Fruit fly (Drosophila melanogaster) whole organism, embryonic: Measurements from ENCODE around the gene CG42258.

ENCODE experiments used
- CG10209 ChIP-seq: fragments of 200-800 bp; sonication (Bioruptor generic); optimal IDR thresholded peaks from 3 replicates; lab custom pipeline; 2017; ENCODE audit warnings: missing biosample characterization, mild to moderate bottlenecking, missing genetic modification characterization, missing genetic modification reagents
- CG11093 ChIP-seq: fragments of 200-800 bp; sonication (Bioruptor generic); IDR thresholded peaks from 3 replicates; pipeline ENCODE4 v1.3.6; 2022; ENCODE audit warnings: missing biosample characterization, missing genetic modification characterization
- CG11247 ChIP-seq: fragments of 200-800 bp; sonication (Bioruptor generic); IDR thresholded peaks from 2 replicates; pipeline ENCODE4 v1.3.6; 2022; ENCODE audit warnings: missing biosample characterization, missing genetic modification characterization
- CG12071 ChIP-seq: fragments of 200-800 bp; sonication (Bioruptor generic); optimal IDR thresholded peaks from 3 replicates; lab custom pipeline; 2018; ENCODE audit warnings: missing biosample characterization, mild to moderate bottlenecking, missing genetic modification characterization
- CG12104 ChIP-seq: fragments of 200-800 bp; sonication (Bioruptor generic); optimal IDR thresholded peaks from 3 replicates; lab custom pipeline; 2016; ENCODE audit warnings: missing biosample characterization, missing genetic modification characterization
- CG13894 ChIP-seq: fragments of 200-800 bp; sonication (Bioruptor generic); optimal IDR thresholded peaks from 3 replicates; lab custom pipeline; 2018; ENCODE audit warnings: missing biosample characterization, mild to moderate bottlenecking, missing genetic modification characterization, moderate library complexity
- CG14860 ChIP-seq: fragments of 200-800 bp; sonication (Bioruptor generic); IDR thresholded peaks from 3 replicates; pipeline ENCODE4 v1.3.6; 2022; ENCODE audit warnings: missing biosample characterization, missing genetic modification characterization; ENCODE audit not compliant: partially characterized antibody
- CG1529 ChIP-seq: fragments of 200-800 bp; sonication (Bioruptor generic); optimal IDR thresholded peaks from 3 replicates; lab custom pipeline; 2018; ENCODE audit warnings: missing biosample characterization, missing genetic modification characterization
- CG1603 ChIP-seq: fragments of 200-800 bp; sonication (Bioruptor generic); optimal IDR thresholded peaks from 2 replicates; lab custom pipeline; 2019; ENCODE audit warnings: missing biosample characterization, mild to moderate bottlenecking, missing genetic modification characterization, moderate library complexity
- CG16815 ChIP-seq: fragments of 200-800 bp; sonication (Bioruptor generic); optimal IDR thresholded peaks from 3 replicates; lab custom pipeline; 2017; ENCODE audit warnings: missing biosample characterization, mild to moderate bottlenecking, missing genetic modification characterization
- CG2129 ChIP-seq: fragments of 200-800 bp; sonication (Bioruptor generic); IDR thresholded peaks from 2 replicates; pipeline ENCODE4 v1.3.6; 2022; ENCODE audit warnings: missing biosample characterization, missing genetic modification characterization; ENCODE audit not compliant: partially characterized antibody
- CG2712 ChIP-seq: fragments of 200-800 bp; optimal IDR thresholded peaks from 3 replicates; lab custom pipeline; 2019; ENCODE audit warnings: missing biosample characterization, mild to moderate bottlenecking, missing genetic modification characterization, moderate library complexity
- CG30020 ChIP-seq: fragments of 200-800 bp; optimal IDR thresholded peaks from 2 replicates; lab custom pipeline; 2019; ENCODE audit warnings: missing biosample characterization, mild to moderate bottlenecking, missing genetic modification characterization, moderate library complexity
- CG34376 ChIP-seq: fragments of 200-800 bp; sonication (Bioruptor generic); optimal IDR thresholded peaks from 2 replicates; lab custom pipeline; 2018; ENCODE audit warnings: missing biosample characterization, mild to moderate bottlenecking, missing genetic modification characterization
- CG4328 ChIP-seq: fragments of 200-800 bp; sonication (Bioruptor generic); optimal IDR thresholded peaks from 3 replicates; lab custom pipeline; 2017; ENCODE audit warnings: missing biosample characterization, missing genetic modification reagents, missing genetic modification characterization
- CG4360 ChIP-seq: fragments of 200-800 bp; sonication (Bioruptor generic); IDR thresholded peaks from 2 replicates; pipeline ENCODE4 v1.3.6; 2022; ENCODE audit warnings: missing biosample characterization, missing genetic modification characterization
- CG7271 ChIP-seq: fragments of 200-800 bp; sonication (Bioruptor generic); optimal IDR thresholded peaks from 2 replicates; lab custom pipeline; 2018; ENCODE audit warnings: missing biosample characterization, mild to moderate bottlenecking, missing genetic modification characterization, moderate library complexity
- CG7372 ChIP-seq: fragments of 200-800 bp; sonication (Bioruptor generic); IDR thresholded peaks from 2 replicates; pipeline ENCODE4 v1.3.6; 2022; ENCODE audit warnings: missing biosample characterization, missing genetic modification characterization
- CG8290 ChIP-seq, 3 experiments: fragments of 200-800 bp; sonication (Bioruptor generic); optimal IDR thresholded peaks; 2 replicates each; lab custom pipeline; 2016 to 2019; ENCODE audit warnings: missing biosample characterization in 3 of 3, missing genetic modification characterization in 3 of 3, mild to moderate bottlenecking in 2 of 3, moderate library complexity in 1 of 3
- Elba2 ChIP-seq: fragments of 200-800 bp; sonication (Bioruptor generic); optimal IDR thresholded peaks from 3 replicates; lab custom pipeline; 2016; ENCODE audit warnings: missing biosample characterization, missing genetic modification characterization
- HmgZ ChIP-seq: fragments of 200-800 bp; sonication (Bioruptor generic); optimal IDR thresholded peaks from 2 replicates; lab custom pipeline; 2018; ENCODE audit warnings: missing biosample characterization, mild to moderate bottlenecking, missing genetic modification characterization
- Lpt ChIP-seq: fragments of >200 bp; optimal IDR thresholded peaks from 2 replicates; lab custom pipeline; 2018; ENCODE audit warnings: missing biosample characterization, missing genetic modification characterization
- NC2α ChIP-seq: fragments of 200-800 bp; sonication (Bioruptor generic); optimal IDR thresholded peaks from 2 replicates; lab custom pipeline; 2016; ENCODE audit warnings: missing biosample characterization, missing genetic modification characterization
- PHDP ChIP-seq: fragments of 200-800 bp; sonication (Bioruptor generic); optimal IDR thresholded peaks from 3 replicates; lab custom pipeline; 2018; ENCODE audit warnings: missing biosample characterization, mild to moderate bottlenecking, missing genetic modification characterization, moderate library complexity
- Sry-δ ChIP-seq: fragments of 200-800 bp; sonication (Bioruptor generic); optimal IDR thresholded peaks from 2 replicates; lab custom pipeline; 2016; ENCODE audit warnings: missing biosample characterization, missing genetic modification characterization
- Trl ChIP-seq, 3 experiments: fragments of >200 bp in 2 of 3; fragments of 200-800 bp in 1 of 3; sonication (Bioruptor generic) in 1 of 3; optimal IDR thresholded peaks; 2 replicates in 1 of 3; 3 replicates in 2 of 3; lab custom pipeline; 2016 to 2017; ENCODE audit warnings: missing biosample characterization in 1 of 3, missing genetic modification characterization in 1 of 3
- Xrp1 ChIP-seq: fragments of 200-800 bp; sonication (Bioruptor generic); IDR thresholded peaks from 2 replicates; pipeline ENCODE4 v1.3.6; 2022; ENCODE audit warnings: missing biosample characterization, missing genetic modification characterization
- cwo ChIP-seq: fragments of 200-800 bp; sonication (Bioruptor generic); optimal IDR thresholded peaks from 3 replicates; lab custom pipeline; 2017; ENCODE audit warnings: missing biosample characterization, missing genetic modification characterization, mild to moderate bottlenecking, moderate library complexity, missing genetic modification reagents
- fru ChIP-seq: fragments of >200 bp; optimal IDR thresholded peaks from 2 replicates; lab custom pipeline; 2017
- ham ChIP-seq: fragments of 200-800 bp; sonication (Bioruptor generic); IDR thresholded peaks from 2 replicates; pipeline ENCODE4 v1.3.6; 2022; ENCODE audit warnings: missing biosample characterization, missing genetic modification characterization
- insv ChIP-seq, 2 experiments: fragments of 200-800 bp; sonication (Bioruptor generic); optimal IDR thresholded peaks; 3 replicates each; lab custom pipeline; 2016 to 2018; ENCODE audit warnings: missing biosample characterization in 2 of 2, missing genetic modification characterization in 2 of 2
- kah ChIP-seq: fragments of 200-800 bp; sonication (Bioruptor generic); optimal IDR thresholded peaks from 2 replicates; lab custom pipeline; 2018; ENCODE audit warnings: missing biosample characterization, mild to moderate bottlenecking, missing genetic modification characterization
- lab ChIP-seq: fragments of 200-800 bp; sonication (Bioruptor generic); optimal IDR thresholded peaks from 3 replicates; lab custom pipeline; 2017; ENCODE audit warnings: missing biosample characterization, missing genetic modification characterization, mild to moderate bottlenecking, moderate library complexity, missing genetic modification reagents
- nerfin-2 ChIP-seq: fragments of 200-800 bp; sonication (Bioruptor generic); IDR thresholded peaks from 2 replicates; pipeline ENCODE4 v1.3.6; 2022; ENCODE audit warnings: missing biosample characterization, missing genetic modification characterization; ENCODE audit not compliant: partially characterized antibody
- odd ChIP-seq: fragments of 200-800 bp; sonication (Bioruptor generic); optimal IDR thresholded peaks from 2 replicates; lab custom pipeline; 2017; ENCODE audit warnings: missing biosample characterization, mild to moderate bottlenecking, missing genetic modification characterization
- otp ChIP-seq: fragments of 200-800 bp; sonication (Bioruptor generic); IDR thresholded peaks from 3 replicates; pipeline ENCODE4, ENCODE4 v1.3.6; 2022; ENCODE audit warnings: missing biosample characterization, missing genetic modification characterization
- pum ChIP-seq: fragments of 200-800 bp; sonication (Bioruptor generic); optimal IDR thresholded peaks from 2 replicates; lab custom pipeline; 2016; ENCODE audit warnings: missing biosample characterization, missing genetic modification characterization
- row ChIP-seq: fragments of 200-800 bp; sonication (Bioruptor generic); IDR thresholded peaks from 3 replicates; pipeline ENCODE4 v1.3.6; 2022; ENCODE audit warnings: missing biosample characterization, missing genetic modification characterization
- seq ChIP-seq: fragments of 200-800 bp; sonication (Bioruptor generic); IDR thresholded peaks from 2 replicates; pipeline ENCODE4 v1.3.6; 2022; ENCODE audit warnings: missing biosample characterization, missing genetic modification characterization
- sima ChIP-seq: fragments of 200-800 bp; sonication (Bioruptor generic); optimal IDR thresholded peaks from 2 replicates; lab custom pipeline; 2016; ENCODE audit warnings: missing biosample characterization, missing genetic modification characterization
- stc ChIP-seq: fragments of 200-800 bp; sonication (Bioruptor generic); IDR thresholded peaks from 2 replicates; pipeline ENCODE4 v1.3.6; 2022; ENCODE audit warnings: missing biosample characterization, missing genetic modification characterization
- tgo ChIP-seq: fragments of 200-800 bp; sonication (Bioruptor generic); IDR thresholded peaks from 3 replicates; pipeline ENCODE4 v1.3.6; 2022; ENCODE audit warnings: missing biosample characterization, missing genetic modification characterization
- unc-4 ChIP-seq: fragments of 200-800 bp; sonication (Bioruptor generic); IDR thresholded peaks from 2 replicates; pipeline ENCODE4 v1.3.6; 2022; ENCODE audit warnings: missing biosample characterization, missing genetic modification characterization; ENCODE audit not compliant: partially characterized antibody
- wor ChIP-seq: fragments of 200-800 bp; sonication (Bioruptor generic); IDR thresholded peaks from 2 replicates; pipeline ENCODE4 v1.3.6; 2022; ENCODE audit warnings: missing biosample characterization, missing genetic modification characterization
- z ChIP-seq: fragments of 200-800 bp; sonication (Bioruptor generic); IDR thresholded peaks from 3 replicates; pipeline ENCODE4 v1.3.6; 2022; ENCODE audit warnings: missing biosample characterization, missing genetic modification characterization
- zen ChIP-seq: fragments of 200-800 bp; sonication (Bioruptor generic); optimal IDR thresholded peaks from 3 replicates; lab custom pipeline; 2018; ENCODE audit warnings: missing biosample characterization, mild to moderate bottlenecking, missing genetic modification characterization, moderate library complexity
- zf30C ChIP-seq: fragments of 200-800 bp; sonication (Bioruptor generic); optimal IDR thresholded peaks from 3 replicates; lab custom pipeline; 2018; ENCODE audit warnings: missing biosample characterization, mild to moderate bottlenecking, missing genetic modification characterization
- zfh2 ChIP-seq: fragments of 200-800 bp; sonication (Bioruptor generic); optimal IDR thresholded peaks from 2 replicates; lab custom pipeline; 2016; ENCODE audit warnings: missing biosample characterization, missing genetic modification characterization

The CG42258 gene

DNA sequence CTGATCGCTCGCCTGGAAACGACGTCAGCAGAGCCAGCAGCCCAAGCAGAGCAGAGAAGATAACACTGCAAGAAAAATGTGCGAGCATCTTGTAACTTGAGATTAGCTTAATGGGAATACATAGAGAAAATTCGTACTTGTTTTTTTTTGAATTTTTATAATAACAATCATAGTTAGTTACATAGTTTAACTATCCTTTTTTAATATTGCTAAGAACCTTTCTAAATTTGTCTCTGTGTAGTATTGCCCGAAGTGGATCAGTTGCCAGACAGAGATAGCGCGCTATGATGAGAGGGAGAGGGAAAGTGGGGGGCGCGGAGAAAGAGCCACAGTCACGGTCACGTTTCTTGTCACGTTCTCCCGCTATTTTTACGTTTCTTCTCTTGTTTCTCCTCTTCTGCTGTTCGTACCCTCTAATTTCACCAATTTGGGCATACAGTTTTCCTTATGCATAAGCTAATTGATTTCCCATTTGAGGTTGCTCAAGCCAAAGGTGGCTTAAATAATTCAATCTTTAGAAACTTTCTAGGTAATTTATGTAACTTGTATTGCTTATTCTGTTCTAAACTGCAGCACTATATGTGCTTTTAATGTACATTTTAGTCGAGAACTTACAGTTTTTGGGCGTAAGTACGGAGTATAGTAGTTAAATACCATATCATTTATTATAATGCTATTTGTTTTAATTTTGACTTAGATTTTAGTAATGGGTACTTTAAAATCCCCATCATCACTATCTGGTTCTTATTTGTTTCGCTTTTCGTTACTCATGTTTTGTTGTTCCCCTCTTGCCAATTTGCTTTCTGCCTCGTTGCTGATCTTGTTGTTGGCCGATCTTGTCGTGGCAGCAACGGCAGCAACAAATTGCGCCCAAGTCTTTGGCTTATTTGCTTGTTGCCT, 47.7 kb downstream of the CG42258 start (continued):
- TF ChIP-seq Xrp1 (GFP tag; lab: Robert Waterston, UW) (peak; percentile 91), stc (GFP tag; lab: Robert Waterston, UW) (peak; percentile 59), Trl (optimal IDR thresholded peaks at IDR 0.05; lab: Kevin White, UChicago) (no peak), Trl (GFP tag; optimal IDR thresholded peaks at IDR 0.05; lab: Kevin White, UChicago) (peak; percentile 72), CG1529 (GFP tag; lab: Kevin White, UChicago) (peak; percentile 68), sima (GFP tag; lab: Kevin White, UChicago) (peak; percentile 11), wor (GFP tag; lab: Robert Waterston, UW) (peak; percentile 36; the same call in 1 of the 2 replicates), CG30020 (tag; lab: Kevin White, UChicago) (no peak), fru (lab: Kevin White, UChicago) (no peak), CG1603 (peak; percentile 81), PHDP (tag; lab: Kevin White, UChicago) (peak; percentile 84), pum (GFP tag; lab: Kevin White, UChicago) (peak; percentile 64), tgo (GFP tag; lab: Robert Waterston, UW) (peak; percentile 62), CG12104 (GFP tag; lab: Kevin White, UChicago) (peak; percentile 63), Elba2 (GFP tag; lab: Kevin White, UChicago) (no peak), cwo (peak; percentile 88), CG16815 (peak; percentile 74), CG11247 (GFP tag; lab: Robert Waterston, UW) (peak; percentile 51), CG4328 (GFP tag; lab: Kevin White, UChicago) (peak; percentile 50), CG34376 (GFP tag; lab: Kevin White, UChicago) (no peak), kah (peak; percentile 18), unc-4 (GFP tag; lab: Robert Waterston, UW) (no peak), CG4360 (no peak), otp (GFP tag; lab: Robert Waterston, UW) (peak; percentile 82), CG14860 (GFP tag; lab: Robert Waterston, UW) (no peak), odd (peak; percentile 28), Sry-δ (GFP tag; lab: Kevin White, UChicago) (peak; percentile 38), lab (GFP tag; lab: Kevin White, UChicago) (peak; percentile 78), seq (GFP tag; lab: Robert Waterston, UW) (peak; percentile 58), CG10209 (peak; percentile 75), CG12071 (peak; percentile 45), ham (no peak), CG13894 (tag; lab: Kevin White, UChicago) (peak; percentile 1), z (GFP tag; lab: Robert Waterston, UW) (no peak), CG7372 (GFP tag; lab: Robert Waterston, UW) (peak; percentile 57; the same call in 1 of the 2 replicates), CG2712 (tag; lab: Kevin White, UChicago) (peak; percentile 86), CG8290 (GFP tag; optimal IDR thresholded peaks at IDR 0.05; lab: Kevin White, UChicago) (peak; percentile 58), CG8290 (tag; optimal IDR thresholded peaks at IDR 0.05; lab: Kevin White, UChicago) (peak in 1 of 2 experiments; percentile 15), zen (tag; lab: Kevin White, UChicago) (peak; percentile 74), insv (GFP tag; optimal IDR thresholded peaks at IDR 0.05; lab: Kevin White, UChicago) (no peak), nerfin-2 (GFP tag; lab: Robert Waterston, UW) (no peak), zfh2 (GFP tag; lab: Kevin White, UChicago) (peak; percentile 53), CG2129 (GFP tag; lab: Robert Waterston, UW) (no peak), Lpt (GFP tag; lab: Kevin White, UChicago) (no peak), CG11093 (GFP tag; lab: Robert Waterston, UW) (peak; percentile 67; the same call in 2 of the 3 replicates), CG7271 (tag; lab: Kevin White, UChicago) (no peak), zf30C (GFP tag; lab: Kevin White, UChicago) (peak; percentile 72), row (GFP tag; lab: Robert Waterston, UW) (peak; percentile 85), HmgZ (tag; lab: Kevin White, UChicago) (peak; percentile 47), NC2α (GFP tag; lab: Kevin White, UChicago) (peak; percentile 23)
